Fruit fly (Drosophila melanogaster): Measurements from ENCODE around the gene nSMase.

- TF ChIP-seq CG6163 (GFP tag; IDR thresholded peaks at IDR 0.05) = no peak
- TF ChIP-seq Eip93F (GFP tag; optimal IDR thresholded peaks at IDR 0.05) = no peak
- TF ChIP-seq Lpt (GFP tag; optimal IDR thresholded peaks at IDR 0.05) = no peak
- TF ChIP-seq CG11294 (GFP tag; IDR thresholded peaks at IDR 0.05) = no peak
Measured at dm6 chr3L:3208895-3209294, 10.1 kb upstream of the nSMase start, which contains the start of the genes CG32269 and CG32270.

Data from whole organism, prepupa.